Worm (Caenorhabditis elegans): Measurements from ENCODE around the gene F41B5.1.

DNA sequence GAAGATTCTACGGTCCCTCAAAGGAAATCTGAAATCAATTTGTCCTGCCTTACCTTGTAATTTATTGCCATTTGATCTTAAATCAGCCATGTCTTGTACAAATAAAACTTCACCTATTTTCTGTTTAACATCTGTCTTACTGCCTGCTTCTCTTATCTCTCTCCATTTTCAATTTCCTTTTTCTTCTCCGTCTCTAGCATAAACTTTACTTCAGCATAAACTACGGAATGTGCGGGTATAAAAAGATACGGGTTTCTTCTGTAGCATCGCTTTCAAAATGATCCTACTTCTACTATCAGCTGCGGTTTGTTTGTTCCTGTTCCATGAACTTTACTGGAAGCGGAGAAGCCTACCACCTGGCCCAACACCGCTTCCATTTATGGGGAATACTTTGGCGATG, 10.6 kb upstream of the F41B5.1 start, which contains the start of gene cyp-33C5:
- no peak for TF ChIP-seq ztf-11 (tag; optimal IDR thresholded peaks at IDR 0.05)
- TF ChIP-seq sptf-1 (tag; optimal IDR thresholded peaks at IDR 0.05), result no peak
- peak in 1 of 2 experiments; percentile 31 for TF ChIP-seq lin-35 (GFP tag; optimal IDR thresholded peaks at IDR 0.05)
- TF ChIP-seq nhr-237 (tag; optimal IDR thresholded peaks at IDR 0.05), result no peak
- no peak for TF ChIP-seq nhr-28 (tag; optimal IDR thresholded peaks at IDR 0.05)
- no peak for TF ChIP-seq lin-39 (tag; optimal IDR thresholded peaks at IDR 0.05)
- TF ChIP-seq ceh-88 (GFP tag; IDR thresholded peaks at IDR 0.05), result no peak
- TF ChIP-seq aly-2 (tag; optimal IDR thresholded peaks at IDR 0.05), result no peak
- TF ChIP-seq egl-13 (tag; optimal IDR thresholded peaks at IDR 0.05), result no peak
- TF ChIP-seq egl-27 (tag; optimal IDR thresholded peaks at IDR 0.05), result no peak
- no peak for TF ChIP-seq fos-1 (tag; optimal IDR thresholded peaks at IDR 0.05)
- no peak for TF ChIP-seq tlp-1 (tag; optimal IDR thresholded peaks at IDR 0.05)
- TF ChIP-seq unc-86 (tag; optimal IDR thresholded peaks at IDR 0.05), result no peak
- no peak for TF ChIP-seq snpc-4 (tag; optimal IDR thresholded peaks at IDR 0.05)
